Fruit fly (Drosophila melanogaster) whole organism, embryonic: Measurements from ENCODE around the gene CG7781.

Experiments
- Ada2b ChIP-seq: fragments of 200-800 bp; sonication (Bioruptor generic); IDR thresholded peaks from 2 replicates; pipeline ENCODE4 v1.3.6; 2022; ENCODE audit warnings: missing biosample characterization, missing genetic modification characterization
- Bteb2 ChIP-seq: fragments of 200-800 bp; sonication (Bioruptor generic); optimal IDR thresholded peaks from 2 replicates; lab custom pipeline; 2016; ENCODE audit warnings: missing biosample characterization, missing genetic modification characterization
- CG10147 ChIP-seq: fragments of 200-800 bp; sonication (Bioruptor generic); optimal IDR thresholded peaks from 2 replicates; lab custom pipeline; 2019; ENCODE audit warnings: missing biosample characterization, mild to moderate bottlenecking, missing genetic modification characterization, moderate library complexity
- CG10321 ChIP-seq: fragments of 200-800 bp; sonication (Bioruptor generic); IDR thresholded peaks from 2 replicates; pipeline ENCODE4 v1.3.6; 2022; ENCODE audit warnings: missing biosample characterization, missing genetic modification characterization
- CG11398 ChIP-seq: fragments of 200-800 bp; sonication (Bioruptor generic); optimal IDR thresholded peaks from 2 replicates; lab custom pipeline; 2016; ENCODE audit warnings: missing biosample characterization, missing genetic modification characterization
- CG12071 ChIP-seq: fragments of 200-800 bp; sonication (Bioruptor generic); optimal IDR thresholded peaks from 3 replicates; lab custom pipeline; 2018; ENCODE audit warnings: missing biosample characterization, mild to moderate bottlenecking, missing genetic modification characterization
- CG12155 ChIP-seq: fragments of 200-800 bp; sonication (Bioruptor generic); optimal IDR thresholded peaks from 3 replicates; lab custom pipeline; 2016; ENCODE audit warnings: missing biosample characterization, missing genetic modification characterization
- CG12659 ChIP-seq: fragments of 200-800 bp; sonication (Bioruptor generic); optimal IDR thresholded peaks from 3 replicates; lab custom pipeline; 2017; ENCODE audit warnings: mild to moderate bottlenecking, missing biosample characterization, missing genetic modification reagents, missing genetic modification characterization
- CG15269 ChIP-seq: fragments of 200-800 bp; sonication (Bioruptor generic); optimal IDR thresholded peaks from 2 replicates; lab custom pipeline; 2018; ENCODE audit warnings: missing biosample characterization, mild to moderate bottlenecking, missing genetic modification characterization, moderate library complexity
- CG16815 ChIP-seq: fragments of 200-800 bp; sonication (Bioruptor generic); optimal IDR thresholded peaks from 3 replicates; lab custom pipeline; 2017; ENCODE audit warnings: missing biosample characterization, mild to moderate bottlenecking, missing genetic modification characterization
- CG1832 ChIP-seq: fragments of 200-800 bp; sonication (Bioruptor generic); optimal IDR thresholded peaks from 2 replicates; lab custom pipeline; 2017; ENCODE audit warnings: missing biosample characterization, mild to moderate bottlenecking, missing genetic modification characterization, inconsistent platforms
- CG3065 ChIP-seq: fragments of 200-800 bp; sonication (Bioruptor generic); optimal IDR thresholded peaks from 2 replicates; lab custom pipeline; 2016; ENCODE audit warnings: missing biosample characterization, missing genetic modification characterization
- CG33557 ChIP-seq: fragments of 200-800 bp; sonication (Bioruptor generic); optimal IDR thresholded peaks from 2 replicates; lab custom pipeline; 2019; ENCODE audit warnings: missing biosample characterization, mild to moderate bottlenecking, missing genetic modification characterization, moderate library complexity
- CG42726 ChIP-seq: fragments of 200-800 bp; sonication (Bioruptor generic); IDR thresholded peaks from 2 replicates; pipeline ENCODE4 v1.3.6; 2022; ENCODE audit warnings: missing biosample characterization, missing genetic modification characterization; ENCODE audit not compliant: partially characterized antibody
- CG4282 ChIP-seq: fragments of 200-800 bp; sonication (Bioruptor generic); optimal IDR thresholded peaks from 2 replicates; lab custom pipeline; 2016; ENCODE audit warnings: missing biosample characterization, missing genetic modification characterization
- CG4360 ChIP-seq: fragments of 200-800 bp; sonication (Bioruptor generic); IDR thresholded peaks from 2 replicates; pipeline ENCODE4 v1.3.6; 2022; ENCODE audit warnings: missing biosample characterization, missing genetic modification characterization
- CG6175 ChIP-seq: fragments of 200-800 bp; sonication (Bioruptor generic); IDR thresholded peaks from 3 replicates; pipeline ENCODE4 v1.3.6; 2022; ENCODE audit warnings: missing biosample characterization, missing genetic modification characterization
- CG6654 ChIP-seq: fragments of 200-800 bp; sonication (Bioruptor generic); optimal IDR thresholded peaks from 2 replicates; lab custom pipeline; 2017; ENCODE audit warnings: missing biosample characterization, mild to moderate bottlenecking, missing genetic modification characterization
- CHES-1-like ChIP-seq: fragments of 200-800 bp; sonication (Bioruptor generic); optimal IDR thresholded peaks from 2 replicates; lab custom pipeline; 2016; ENCODE audit warnings: missing biosample characterization, missing genetic modification characterization
- CoRest ChIP-seq: fragments of 200-800 bp; sonication (Bioruptor generic); optimal IDR thresholded peaks from 3 replicates; lab custom pipeline; 2018; ENCODE audit warnings: missing biosample characterization, mild to moderate bottlenecking, missing genetic modification characterization, moderate library complexity
- Dbx ChIP-seq: fragments of 200-800 bp; sonication (Bioruptor generic); IDR thresholded peaks from 3 replicates; pipeline ENCODE4 v1.3.6; 2022; ENCODE audit warnings: missing biosample characterization, missing genetic modification characterization
- Hmr ChIP-seq: fragments of 200-800 bp; sonication (Bioruptor generic); optimal IDR thresholded peaks from 3 replicates; lab custom pipeline; 2017; ENCODE audit warnings: mild to moderate bottlenecking, missing biosample characterization, missing genetic modification reagents, missing genetic modification characterization
- MESR4 ChIP-seq: fragments of 200-800 bp; sonication (Bioruptor generic); optimal IDR thresholded peaks from 2 replicates; lab custom pipeline; 2018; ENCODE audit warnings: missing biosample characterization, mild to moderate bottlenecking, missing genetic modification characterization, moderate library complexity
- Med ChIP-seq: fragments of 200-800 bp; sonication (Bioruptor generic); peaks from one replicate; lab custom pipeline; 2016; ENCODE audit warnings: missing biosample characterization, missing genetic modification characterization, mild to moderate bottlenecking, inconsistent platforms, moderate library complexity
- Neu2 ChIP-seq: fragments of 200-800 bp; sonication (Bioruptor generic); optimal IDR thresholded peaks from 3 replicates; lab custom pipeline; 2016; ENCODE audit warnings: missing biosample characterization, missing genetic modification characterization, borderline replicate concordance
- Six4 ChIP-seq: fragments of 200-800 bp; sonication (Bioruptor generic); optimal IDR thresholded peaks from 2 replicates; lab custom pipeline; 2016; ENCODE audit warnings: missing biosample characterization, missing genetic modification characterization
- Stat92E ChIP-seq, 3 experiments: fragments of >200 bp in 2 of 3; fragments of 200-800 bp in 1 of 3; sonication (Bioruptor generic) in 1 of 3; optimal IDR thresholded peaks; 2 replicates each; lab custom pipeline; 2017 to 2019; ENCODE audit warnings: missing biosample characterization in 3 of 3, missing genetic modification characterization in 3 of 3, mild to moderate bottlenecking in 1 of 3, moderate library complexity in 1 of 3
- bab2 ChIP-seq: fragments of 200-800 bp; sonication (Bioruptor generic); optimal IDR thresholded peaks from 2 replicates; lab custom pipeline; 2016; ENCODE audit warnings: missing biosample characterization, missing genetic modification characterization
- crc ChIP-seq: fragments of 200-800 bp; sonication (Bioruptor generic); optimal IDR thresholded peaks from 2 replicates; lab custom pipeline; 2016; ENCODE audit warnings: missing biosample characterization, missing genetic modification characterization
- dmrt99B ChIP-seq: fragments of 200-800 bp; sonication (Bioruptor generic); optimal IDR thresholded peaks from 2 replicates; lab custom pipeline; 2018; ENCODE audit warnings: missing biosample characterization, mild to moderate bottlenecking, missing genetic modification characterization, moderate library complexity
- emc ChIP-seq: fragments of 200-800 bp; sonication (Bioruptor generic); optimal IDR thresholded peaks from 2 replicates; lab custom pipeline; 2016; ENCODE audit warnings: missing biosample characterization, missing genetic modification characterization
- esg ChIP-seq: fragments of 200-800 bp; sonication (Bioruptor generic); conservative IDR thresholded peaks from 2 replicates; pipeline ENCODE4 v1.3.6; 2022; ENCODE audit warnings: missing biosample characterization, missing genetic modification characterization
- gcm2 ChIP-seq: fragments of 200-800 bp; sonication (Bioruptor generic); optimal IDR thresholded peaks from 2 replicates; lab custom pipeline; 2016; ENCODE audit warnings: missing biosample characterization, missing genetic modification characterization
- gem ChIP-seq: fragments of 200-800 bp; sonication (Bioruptor generic); optimal IDR thresholded peaks from 2 replicates; lab custom pipeline; 2019; ENCODE audit warnings: missing biosample characterization, mild to moderate bottlenecking, missing genetic modification characterization, moderate library complexity
- hb ChIP-seq: fragments of 200-800 bp; sonication (Bioruptor generic); IDR thresholded peaks from 3 replicates; pipeline ENCODE4 v1.3.6; 2022; ENCODE audit warnings: missing biosample characterization, missing genetic modification characterization; ENCODE audit not compliant: partially characterized antibody
- ind ChIP-seq: fragments of 200-800 bp; sonication (Bioruptor generic); optimal IDR thresholded peaks from 3 replicates; lab custom pipeline; 2016; ENCODE audit warnings: missing biosample characterization, missing genetic modification characterization
- lbe ChIP-seq: fragments of 200-800 bp; sonication (Bioruptor generic); optimal IDR thresholded peaks from 2 replicates; lab custom pipeline; 2016; ENCODE audit warnings: missing biosample characterization, mild to moderate bottlenecking, missing genetic modification characterization
- pb ChIP-seq: fragments of 200-800 bp; sonication (Bioruptor generic); optimal IDR thresholded peaks from 3 replicates; lab custom pipeline; 2016; ENCODE audit warnings: missing biosample characterization, missing genetic modification characterization
- pros ChIP-seq: fragments of 200-800 bp; sonication (Bioruptor generic); optimal IDR thresholded peaks from 3 replicates; lab custom pipeline; 2019; ENCODE audit warnings: missing biosample characterization, mild to moderate bottlenecking, missing genetic modification characterization, moderate library complexity
- salm ChIP-seq: fragments of 200-800 bp; sonication (Bioruptor generic); optimal IDR thresholded peaks from 2 replicates; lab custom pipeline; 2018; ENCODE audit warnings: missing biosample characterization, mild to moderate bottlenecking, missing genetic modification characterization
- seq ChIP-seq: fragments of 200-800 bp; sonication (Bioruptor generic); IDR thresholded peaks from 2 replicates; pipeline ENCODE4 v1.3.6; 2022; ENCODE audit warnings: missing biosample characterization, missing genetic modification characterization
- sob ChIP-seq: fragments of 200-800 bp; sonication (Bioruptor generic); IDR thresholded peaks from 2 replicates; pipeline ENCODE4 v1.3.6; 2022; ENCODE audit warnings: missing biosample characterization, missing genetic modification characterization
- toy ChIP-seq: fragments of 200-800 bp; sonication (Bioruptor generic); IDR thresholded peaks from 2 replicates; pipeline ENCODE4 v1.3.6; 2022; ENCODE audit warnings: missing biosample characterization, missing genetic modification characterization
- wor ChIP-seq: fragments of 200-800 bp; sonication (Bioruptor generic); IDR thresholded peaks from 2 replicates; pipeline ENCODE4 v1.3.6; 2022; ENCODE audit warnings: missing biosample characterization, missing genetic modification characterization
- zen ChIP-seq: fragments of 200-800 bp; sonication (Bioruptor generic); optimal IDR thresholded peaks from 3 replicates; lab custom pipeline; 2018; ENCODE audit warnings: missing biosample characterization, mild to moderate bottlenecking, missing genetic modification characterization, moderate library complexity
- zen2 ChIP-seq: fragments of 200-800 bp; sonication (Bioruptor generic); IDR thresholded peaks from 3 replicates; pipeline ENCODE4 v1.3.6; 2022; ENCODE audit warnings: missing biosample characterization, missing genetic modification characterization; ENCODE audit not compliant: partially characterized antibody

The CG7781 gene

dm6 chr2L:8326414-8327271, 1.4 kb upstream of the CG7781 start (continued):
- TF ChIP-seq CG4360, result no peak
- no peak for TF ChIP-seq esg (GFP tag; lab: Robert Waterston, UW)
- TF ChIP-seq Ada2b, result no peak
- peak; percentile 50 for TF ChIP-seq dmrt99B (tag; lab: Kevin White, UChicago)
- TF ChIP-seq toy (GFP tag; lab: Robert Waterston, UW), result no peak

dm6 chr2L:8319858-8320525, 5.2 kb downstream of the CG7781 start, which contains the start of the genes mtsh and strat:
mtsh (minus strand) TSS chr2L:8319908.
strat (plus strand) TSS chr2L:8320328.
- TF ChIP-seq CG3065 (GFP tag; lab: Kevin White, UChicago) (peak; percentile 28), CG42726 (GFP tag; lab: Robert Waterston, UW) (no peak), crc (GFP tag; lab: Kevin White, UChicago) (no peak), gcm2 (no peak), sob (GFP tag; lab: Robert Waterston, UW) (peak; percentile 76), CG10147 (GFP tag; lab: Kevin White, UChicago) (no peak), MESR4 (GFP tag; lab: Kevin White, UChicago) (peak; percentile 64), CG6654 (GFP tag; lab: Kevin White, UChicago) (no peak), dmrt99B (tag; lab: Kevin White, UChicago) (no peak), emc (GFP tag; lab: Kevin White, UChicago) (no peak), bab2 (peak; percentile 45), CG12155 (GFP tag; lab: Kevin White, UChicago) (peak; percentile 42), salm (no peak), CG33557 (GFP tag; lab: Kevin White, UChicago) (peak; percentile 59), Hmr (GFP tag; lab: Kevin White, UChicago) (peak; percentile 78), CHES-1-like (GFP tag; lab: Kevin White, UChicago) (peak; percentile 55), zen (peak; percentile 79), CG15269 (tag; lab: Kevin White, UChicago) (no peak), lbe (peak; percentile 30), Neu2 (no peak), Dbx (GFP tag; lab: Robert Waterston, UW) (no peak), CG4282 (GFP tag; lab: Kevin White, UChicago) (no peak), CG16815 (GFP tag; lab: Kevin White, UChicago) (no peak), CG6175 (GFP tag; lab: Robert Waterston, UW) (no peak), CoRest (tag; lab: Kevin White, UChicago) (peak; percentile 48), Bteb2 (no peak), CG11398 (GFP tag; lab: Kevin White, UChicago) (no peak), hb (GFP tag; lab: Robert Waterston, UW) (no peak), CG12659 (GFP tag; lab: Kevin White, UChicago) (peak; percentile 55), Med (GFP tag; lab: Kevin White, UChicago) (peak; percentile 95), Stat92E (GFP tag; optimal IDR thresholded peaks at IDR 0.05; lab: Kevin White, UChicago) (no peak), zen2 (GFP tag; lab: Robert Waterston, UW) (no peak; the same call in 2 of the 3 replicates), CG1832 (GFP tag; lab: Kevin White, UChicago) (no peak), seq (GFP tag; lab: Robert Waterston, UW) (no peak), ind (peak; percentile 40), CG10321 (no peak), pb (peak; percentile 37), Six4 (GFP tag; lab: Kevin White, UChicago) (peak; percentile 59), gem (tag; lab: Kevin White, UChicago) (no peak), wor (GFP tag; lab: Robert Waterston, UW) (no peak), CG12071 (peak; percentile 71), pros (GFP tag; lab: Kevin White, UChicago) (no peak)
